Worm (Caenorhabditis elegans): ENCODE results near the gene C34E10.9.
A peak's percentile ranks its signal among the peaks of the same experiment; 100 is the strongest.

Gene C34E10.9

DNA sequence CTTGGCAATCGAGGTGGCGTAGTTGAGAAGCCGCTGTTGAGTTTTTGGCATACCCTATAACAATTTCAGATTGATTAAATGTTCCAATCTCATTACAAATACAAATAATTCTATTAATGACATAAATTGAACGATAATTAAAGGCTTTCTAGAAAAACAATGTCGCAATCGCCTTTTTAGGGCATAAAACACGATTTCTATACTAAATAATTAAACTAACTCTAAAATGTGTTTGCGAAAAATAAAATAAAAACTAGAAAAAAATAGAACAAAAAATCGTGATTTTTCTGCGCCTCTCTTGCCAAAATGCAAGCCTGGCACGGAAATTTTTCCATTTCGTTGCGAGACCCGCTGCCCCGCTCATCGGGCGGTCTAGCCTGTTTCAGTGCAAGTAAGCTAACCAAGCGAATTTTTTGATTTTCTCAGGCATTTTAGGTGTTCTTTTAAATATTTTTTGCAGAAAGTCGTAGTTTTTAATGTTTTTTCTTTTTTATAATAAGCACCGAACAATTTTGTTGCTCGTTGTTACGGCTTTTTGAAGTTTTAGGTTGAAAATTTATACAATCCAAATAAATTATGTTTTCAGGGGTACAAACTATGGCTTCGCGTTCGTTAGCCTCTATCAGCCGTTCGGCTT lies 35.2 kb downstream of the C34E10.9 start, which contains the start of the genes C34E10.12, C34E10.10 and atp-2 (continued):
- TF ChIP-seq pat-9 (tag; optimal IDR thresholded peaks at IDR 0.05) (no peak), ceh-18 (tag; optimal IDR thresholded peaks at IDR 0.05) (peak; percentile 48), ttx-3 (tag; optimal IDR thresholded peaks at IDR 0.05) (peak; percentile 33), sox-4 (tag; optimal IDR thresholded peaks at IDR 0.05) (no peak), hlh-13 (GFP tag; optimal IDR thresholded peaks at IDR 0.05) (no peak), pha-4 (tag; optimal IDR thresholded peaks at IDR 0.05) (no peak), elt-4 (tag; optimal IDR thresholded peaks at IDR 0.05) (no peak), ceh-14 (tag; optimal IDR thresholded peaks at IDR 0.05) (peak; percentile 37), ceh-31 (tag; optimal IDR thresholded peaks at IDR 0.05) (peak; percentile 78), C38D4.7 (GFP tag; optimal IDR thresholded peaks at IDR 0.05) (no peak), ceh-30 (tag; optimal IDR thresholded peaks at IDR 0.05) (no peak), elt-2 (tag; optimal IDR thresholded peaks at IDR 0.05) (peak; percentile 51), npax-4 (tag; optimal IDR thresholded peaks at IDR 0.05) (no peak), gmeb-2 (tag; optimal IDR thresholded peaks at IDR 0.05) (no peak), rnt-1 (tag; optimal IDR thresholded peaks at IDR 0.05) (peak; percentile 43), ceh-34 (tag; optimal IDR thresholded peaks at IDR 0.05) (peak; percentile 56), hlh-30 (tag; optimal IDR thresholded peaks at IDR 0.05; ENCODE audit: insufficient read depth) (no peak), K09A11.1 (tag; optimal IDR thresholded peaks at IDR 0.05; ENCODE audit: insufficient read depth) (peak; percentile 10), che-1 (tag; optimal IDR thresholded peaks at IDR 0.05) (no peak), ets-4 (tag; optimal IDR thresholded peaks at IDR 0.05) (peak; percentile 68), F13H6.1 (tag; optimal IDR thresholded peaks at IDR 0.05) (peak; percentile 13), ceh-9 (tag; optimal IDR thresholded peaks at IDR 0.05) (no peak), madf-2 (tag; optimal IDR thresholded peaks at IDR 0.05) (no peak), K02D7.2 (tag; optimal IDR thresholded peaks at IDR 0.05) (no peak)

DNA sequence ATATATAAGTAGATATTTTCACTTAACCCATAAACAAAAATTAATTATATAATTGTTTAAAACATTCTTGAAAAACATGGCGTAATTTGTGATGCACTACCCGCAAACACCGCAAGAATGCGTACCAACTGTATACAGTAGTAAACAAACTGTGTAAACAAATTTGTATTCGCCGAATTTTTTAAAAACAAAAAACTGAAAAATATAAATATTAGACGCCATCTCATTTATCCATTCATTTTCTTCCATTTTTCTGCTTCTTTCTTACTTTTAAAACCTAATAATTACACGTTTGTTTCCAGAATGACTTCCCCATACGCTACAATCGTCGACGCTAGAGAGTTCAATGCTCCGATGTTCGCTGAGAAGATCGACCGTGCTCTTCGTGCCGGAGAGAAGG lies 37.9 kb downstream of the C34E10.9 start, which contains the start of gene nex-1:
Gene nex-1 (plus strand): TSS at position 301 of the 400 bp plus-strand sequence.
- TF ChIP-seq ceh-19 (GFP tag; optimal IDR thresholded peaks at IDR 0.05) (no peak), fax-1 (tag; optimal IDR thresholded peaks at IDR 0.05) (no peak), ceh-9 (tag; optimal IDR thresholded peaks at IDR 0.05) (no peak), eyg-1 (tag; optimal IDR thresholded peaks at IDR 0.05) (no peak), lim-6 (tag; optimal IDR thresholded peaks at IDR 0.05) (no peak), pax-1 (tag; optimal IDR thresholded peaks at IDR 0.05) (no peak), unc-3 (GFP tag; conservative IDR thresholded peaks at IDR 0.05) (no peak), unc-3 (tag; optimal IDR thresholded peaks at IDR 0.05) (no peak), T23F11.4 (GFP tag; optimal IDR thresholded peaks at IDR 0.05) (no peak), hlh-6 (tag; optimal IDR thresholded peaks at IDR 0.05) (no peak), ceh-48 (tag; optimal IDR thresholded peaks at IDR 0.05) (no peak), elt-4 (tag; optimal IDR thresholded peaks at IDR 0.05) (no peak)

ce11 chrIII:5224908-5225307 lies 38.3 kb downstream of the C34E10.9 start:
- TF ChIP-seq pqm-1 (tag; optimal IDR thresholded peaks at IDR 0.05) (no peak), ceh-18 (tag; optimal IDR thresholded peaks at IDR 0.05) (peak; percentile 12), che-1 (tag; optimal IDR thresholded peaks at IDR 0.05) (no peak), dmd-4 (tag; optimal IDR thresholded peaks at IDR 0.05; ENCODE audit: borderline replicate concordance) (no peak)

DNA sequence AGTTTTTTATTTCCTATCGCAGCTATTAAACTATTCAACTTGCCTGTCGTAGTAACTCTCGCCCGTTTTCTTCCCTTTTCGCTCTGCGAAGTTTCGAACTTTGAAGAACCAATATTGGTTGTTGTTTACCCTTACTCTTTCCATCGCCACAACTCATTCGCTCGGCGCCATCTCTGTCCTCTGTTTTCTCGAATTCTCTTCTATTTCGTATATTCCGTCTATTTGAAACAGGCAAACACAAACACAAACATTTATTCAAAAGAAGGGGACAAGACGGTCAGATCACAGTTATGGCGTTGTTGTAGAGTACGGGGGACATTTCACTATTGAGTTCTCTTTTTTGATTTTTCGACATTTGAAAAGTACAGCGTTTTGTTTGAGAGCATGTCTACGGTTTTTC lies 40.4 kb downstream of the C34E10.9 start:
- TF ChIP-seq T23F11.4 (GFP tag; optimal IDR thresholded peaks at IDR 0.05) = no peak
- TF ChIP-seq sdc-2 (tag; optimal IDR thresholded peaks at IDR 0.05) = no peak
